Worm (Caenorhabditis elegans) whole organism, L2 larva: ENCODE measurements around the gene cyn-9.

Source experiments
- C34F6.9 ChIP-seq: fragments of 150-350 bp; optimal IDR thresholded peaks from 2 replicates; lab custom pipeline; 2014; ENCODE audit warnings: missing biosample characterization, missing genetic modification characterization
- F13H6.1 ChIP-seq: sonication (generic microtip); optimal IDR thresholded peaks from 2 replicates; lab custom pipeline; 2016; ENCODE audit warnings: missing genetic modification characterization, missing compliant biosample characterization
- Y55F3AM.14 ChIP-seq: fragments of 200-800 bp; sonication (Bioruptor generic); optimal IDR thresholded peaks from 2 replicates; lab custom pipeline; 2018; ENCODE audit warnings: mild to moderate bottlenecking, missing genetic modification characterization, missing compliant biosample characterization
- alr-1 ChIP-seq: fragments of 150-350 bp; optimal IDR thresholded peaks from 2 replicates; lab custom pipeline; 2014; ENCODE audit warnings: missing biosample characterization, missing genetic modification characterization
- aly-2 ChIP-seq: fragments of 150-350 bp; optimal IDR thresholded peaks from 2 replicates; lab custom pipeline; 2014; ENCODE audit warnings: missing biosample characterization, missing genetic modification characterization
- ama-1 ChIP-seq: fragments of 150-350 bp; optimal IDR thresholded peaks from 2 replicates; lab custom pipeline; 2018; ENCODE audit warnings: inconsistent platforms
- ceh-16 ChIP-seq: fragments of 150-350 bp; optimal IDR thresholded peaks from 2 replicates; lab custom pipeline; 2014; ENCODE audit warnings: missing biosample characterization, missing genetic modification characterization
- ceh-82 ChIP-seq: fragments of 150-350 bp; optimal IDR thresholded peaks from 2 replicates; lab custom pipeline; 2014; ENCODE audit warnings: missing biosample characterization, missing genetic modification characterization
- crh-2 ChIP-seq: sonication (generic microtip); optimal IDR thresholded peaks from 2 replicates; lab custom pipeline; 2017; ENCODE audit warnings: missing biosample characterization, missing genetic modification characterization
- dmd-4 ChIP-seq: sonication (generic microtip); optimal IDR thresholded peaks from 2 replicates; lab custom pipeline; 2017; ENCODE audit warnings: missing biosample characterization, missing genetic modification characterization
- egl-27 ChIP-seq: sonication (generic microtip); optimal IDR thresholded peaks from 3 replicates; lab custom pipeline; 2017; ENCODE audit warnings: missing biosample characterization, missing genetic modification reagents, missing genetic modification characterization
- elt-1 ChIP-seq: fragments of 150-350 bp; optimal IDR thresholded peaks from 2 replicates; lab custom pipeline; 2014; ENCODE audit warnings: missing biosample characterization, missing genetic modification characterization
- elt-3 ChIP-seq: sonication (generic microtip); optimal IDR thresholded peaks from 2 replicates; lab custom pipeline; 2017; ENCODE audit warnings: missing biosample characterization, missing genetic modification characterization
- fos-1 ChIP-seq: fragments of 150-350 bp; optimal IDR thresholded peaks from 2 replicates; lab custom pipeline; 2014; ENCODE audit warnings: missing biosample characterization, missing genetic modification characterization
- gmeb-1 ChIP-seq: fragments of 150-350 bp; optimal IDR thresholded peaks from 2 replicates; lab custom pipeline; 2014; ENCODE audit warnings: missing biosample characterization, missing genetic modification characterization
- lin-39 ChIP-seq: fragments of 150-350 bp; optimal IDR thresholded peaks from 2 replicates; lab custom pipeline; 2014; ENCODE audit warnings: missing biosample characterization, missing genetic modification reagents, missing genetic modification characterization
- lsy-2 ChIP-seq, 2 experiments: fragments of 150-350 bp in 1 of 2; sonication (generic microtip) in 1 of 2; optimal IDR thresholded peaks; 2 replicates each; lab custom pipeline; 2014 to 2017; ENCODE audit warnings: missing biosample characterization in 2 of 2, missing genetic modification characterization in 2 of 2
- mab-5 ChIP-seq: fragments of 150-350 bp; optimal IDR thresholded peaks from 2 replicates; lab custom pipeline; 2014; ENCODE audit warnings: missing biosample characterization, missing genetic modification characterization
- mbf-1 ChIP-seq: sonication (generic microtip); optimal IDR thresholded peaks from 2 replicates; lab custom pipeline; 2017; ENCODE audit warnings: missing biosample characterization, missing genetic modification characterization
- mdl-1 ChIP-seq, 2 experiments: fragments of 150-350 bp in 1 of 2; sonication (generic microtip) in 1 of 2; optimal IDR thresholded peaks; 2 replicates each; lab custom pipeline; 2017; ENCODE audit warnings: missing biosample characterization in 2 of 2, missing genetic modification characterization in 2 of 2
- nhr-12 ChIP-seq: fragments of 150-350 bp; optimal IDR thresholded peaks from 2 replicates; lab custom pipeline; 2014; ENCODE audit warnings: missing biosample characterization, missing genetic modification characterization
- nhr-129 ChIP-seq: fragments of 150-350 bp; optimal IDR thresholded peaks from 2 replicates; lab custom pipeline; 2014; ENCODE audit warnings: missing biosample characterization, missing genetic modification characterization
- nhr-23 ChIP-seq: fragments of 150-350 bp; optimal IDR thresholded peaks from 2 replicates; lab custom pipeline; 2014; ENCODE audit warnings: missing biosample characterization, missing genetic modification reagents, missing genetic modification characterization
- nhr-237 ChIP-seq: fragments of 150-350 bp; optimal IDR thresholded peaks from 2 replicates; lab custom pipeline; 2014; ENCODE audit warnings: missing biosample characterization, missing genetic modification characterization
- nhr-77 ChIP-seq: fragments of 150-350 bp; optimal IDR thresholded peaks from 2 replicates; lab custom pipeline; 2014; ENCODE audit warnings: missing biosample characterization, missing genetic modification characterization
- peb-1 ChIP-seq: fragments of 150-350 bp; optimal IDR thresholded peaks from 2 replicates; lab custom pipeline; 2014; ENCODE audit warnings: missing biosample characterization, missing genetic modification characterization
- sem-4 ChIP-seq: fragments of 150-350 bp; optimal IDR thresholded peaks from 2 replicates; lab custom pipeline; 2014; ENCODE audit warnings: missing biosample characterization, missing genetic modification reagents, missing genetic modification characterization
- skn-1 ChIP-seq: sonication (generic microtip); optimal IDR thresholded peaks from 2 replicates; lab custom pipeline; 2017; ENCODE audit warnings: missing biosample characterization, missing genetic modification characterization
- sma-3 ChIP-seq: sonication (generic microtip); optimal IDR thresholded peaks from 2 replicates; lab custom pipeline; 2016; ENCODE audit warnings: missing genetic modification reagents, missing genetic modification characterization, missing compliant biosample characterization
- sma-9 ChIP-seq, 2 experiments: fragments of 150-350 bp in 1 of 2; sonication (generic microtip) in 1 of 2; optimal IDR thresholded peaks; 2 replicates each; lab custom pipeline; 2014 to 2016; ENCODE audit warnings: missing genetic modification characterization in 2 of 2, mild to moderate bottlenecking in 1 of 2, missing biosample characterization in 1 of 2, missing compliant biosample characterization in 1 of 2, missing genetic modification reagents in 1 of 2, moderate library complexity in 1 of 2
- snpc-4 ChIP-seq: fragments of 150-350 bp; optimal IDR thresholded peaks from 2 replicates; lab custom pipeline; 2014; ENCODE audit warnings: missing biosample characterization, missing genetic modification characterization
- unc-39 ChIP-seq: fragments of 150-350 bp; optimal IDR thresholded peaks from 2 replicates; lab custom pipeline; 2014; ENCODE audit warnings: missing biosample characterization, missing genetic modification characterization
- unc-55 ChIP-seq: fragments of 150-350 bp; sonication (generic microtip); optimal IDR thresholded peaks from 3 replicates; lab custom pipeline; 2014; ENCODE audit warnings: missing biosample characterization, missing genetic modification reagents, missing genetic modification characterization
- unc-62 ChIP-seq: fragments of 150-350 bp; optimal IDR thresholded peaks from 2 replicates; lab custom pipeline; 2014; ENCODE audit warnings: missing biosample characterization, missing genetic modification reagents, missing genetic modification characterization
- ztf-1 ChIP-seq: fragments of 200-800 bp; sonication (Bioruptor generic); conservative IDR thresholded peaks from 2 replicates; pipeline ENCODE4 v1.3.6; 2022; ENCODE audit warnings: missing genetic modification characterization, missing compliant biosample characterization
- ztf-11 ChIP-seq: sonication (generic microtip); optimal IDR thresholded peaks from 2 replicates; lab custom pipeline; 2017; ENCODE audit warnings: missing biosample characterization, missing genetic modification characterization
- ztf-4 ChIP-seq: fragments of 150-350 bp; optimal IDR thresholded peaks from 2 replicates; lab custom pipeline; 2014; ENCODE audit warnings: missing biosample characterization, missing genetic modification characterization

Gene cyn-9

DNA sequence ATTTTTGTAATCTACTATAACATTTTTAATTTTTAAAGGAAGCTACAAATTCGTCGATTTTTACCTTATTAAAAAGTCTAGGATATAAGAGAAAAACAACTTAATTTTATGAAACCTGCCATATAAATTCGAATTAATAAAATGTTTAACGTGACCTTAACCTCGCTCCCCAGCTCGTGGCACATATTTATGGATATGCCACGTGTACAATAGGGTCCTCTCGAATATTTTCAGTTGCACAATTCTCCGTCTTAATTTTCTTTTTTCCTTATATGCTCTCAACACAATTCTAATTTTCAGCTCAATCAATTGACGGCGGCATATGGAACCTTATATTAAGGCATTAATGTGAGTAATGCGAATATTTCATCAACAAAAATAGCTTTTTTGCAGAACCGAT is 36.9 kb upstream of the cyn-9 start, which contains the start of gene F34D10.4:
F34D10.4 (plus strand) TSS at position 301 of the 400 bp plus-strand sequence.
- TF ChIP-seq C34F6.9 (tag; lab: Kevin White, UChicago) (no peak), nhr-12 (tag; lab: Kevin White, UChicago) (no peak), sma-9 (GFP tag; optimal IDR thresholded peaks at IDR 0.05; lab: Kevin White, UChicago) (no peak), sma-9 (tag; optimal IDR thresholded peaks at IDR 0.05; lab: Kevin White, UChicago) (no peak), crh-2 (tag; lab: Kevin White, UChicago) (no peak), mdl-1 (tag; optimal IDR thresholded peaks at IDR 0.05; lab: Kevin White, UChicago) (no peak), nhr-77 (tag; lab: Kevin White, UChicago) (no peak), mab-5 (tag; lab: Kevin White, UChicago) (no peak), elt-3 (no peak), peb-1 (no peak), elt-1 (tag; lab: Kevin White, UChicago) (no peak), ceh-16 (no peak), ztf-11 (tag; lab: Kevin White, UChicago) (no peak), skn-1 (no peak), unc-55 (GFP tag; lab: Kevin White, UChicago) (no peak), Y55F3AM.14 (GFP tag; lab: Kevin White, UChicago) (no peak), nhr-23 (no peak), fos-1 (tag; lab: Kevin White, UChicago) (no peak), dmd-4 (tag; lab: Kevin White, UChicago) (no peak), unc-39 (tag; lab: Kevin White, UChicago) (no peak), ama-1 (lab: Kevin White, UChicago) (no peak)

ce11 chrIII:3735509-3736255 is 36.2 kb upstream of the cyn-9 start:
- no peak for TF ChIP-seq snpc-4 (tag; lab: Kevin White, UChicago)
- peak; percentile 20 for TF ChIP-seq C34F6.9 (tag; lab: Kevin White, UChicago)
- peak; percentile 20 for TF ChIP-seq nhr-129
- peak in 1 of 2 experiments; percentile 21 for TF ChIP-seq lsy-2 (tag; optimal IDR thresholded peaks at IDR 0.05; lab: Kevin White, UChicago)
- peak; percentile 80 for TF ChIP-seq ama-1 (lab: Kevin White, UChicago)

DNA sequence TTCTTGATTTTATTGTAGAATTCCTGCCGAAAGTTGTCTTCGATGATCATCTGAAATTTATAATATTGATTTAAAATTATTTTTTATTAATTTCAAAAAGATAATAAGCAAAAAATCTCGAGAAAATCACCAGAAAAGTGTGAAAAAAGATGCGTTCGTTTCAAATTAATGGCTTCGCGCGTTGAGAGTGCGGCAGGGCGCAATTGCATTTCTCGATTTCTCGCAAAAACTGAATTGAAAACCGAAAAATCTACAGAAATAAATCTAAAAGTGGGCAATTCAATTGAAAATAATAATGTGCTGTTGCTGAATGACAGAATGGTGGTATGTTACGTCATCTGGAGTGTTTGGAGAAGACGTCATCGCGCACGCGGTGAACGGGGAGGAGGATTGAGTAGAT is 35.5 kb upstream of the cyn-9 start, which contains the start of gene evl-18:
evl-18 (minus strand) TSS at position 50 of the 400 bp plus-strand sequence.
- TF ChIP-seq nhr-237 (tag; lab: Kevin White, UChicago) (no peak), unc-55 (GFP tag; lab: Kevin White, UChicago) (peak; percentile 43), nhr-129 (peak; percentile 9), crh-2 (tag; lab: Kevin White, UChicago) (no peak), mbf-1 (tag; lab: Kevin White, UChicago) (no peak), lsy-2 (tag; optimal IDR thresholded peaks at IDR 0.05; lab: Kevin White, UChicago) (peak in 1 of 2 experiments; percentile 30), snpc-4 (tag; lab: Kevin White, UChicago) (no peak), unc-62 (GFP tag; lab: Kevin White, UChicago) (no peak), lin-39 (tag; lab: Kevin White, UChicago) (no peak), nhr-12 (tag; lab: Kevin White, UChicago) (no peak), sem-4 (tag; lab: Kevin White, UChicago) (no peak), elt-1 (tag; lab: Kevin White, UChicago) (no peak), sma-3 (GFP tag; lab: Kevin White, UChicago) (no peak), C34F6.9 (tag; lab: Kevin White, UChicago) (peak; percentile 49), mab-5 (tag; lab: Kevin White, UChicago) (no peak), F13H6.1 (tag; lab: Kevin White, UChicago) (no peak), sma-9 (GFP tag; optimal IDR thresholded peaks at IDR 0.05; lab: Kevin White, UChicago) (no peak), sma-9 (tag; optimal IDR thresholded peaks at IDR 0.05; lab: Kevin White, UChicago) (no peak), mdl-1 (tag; optimal IDR thresholded peaks at IDR 0.05; lab: Kevin White, UChicago) (no peak), gmeb-1 (tag; lab: Kevin White, UChicago) (peak; percentile 38), aly-2 (tag; lab: Kevin White, UChicago) (no peak)

DNA sequence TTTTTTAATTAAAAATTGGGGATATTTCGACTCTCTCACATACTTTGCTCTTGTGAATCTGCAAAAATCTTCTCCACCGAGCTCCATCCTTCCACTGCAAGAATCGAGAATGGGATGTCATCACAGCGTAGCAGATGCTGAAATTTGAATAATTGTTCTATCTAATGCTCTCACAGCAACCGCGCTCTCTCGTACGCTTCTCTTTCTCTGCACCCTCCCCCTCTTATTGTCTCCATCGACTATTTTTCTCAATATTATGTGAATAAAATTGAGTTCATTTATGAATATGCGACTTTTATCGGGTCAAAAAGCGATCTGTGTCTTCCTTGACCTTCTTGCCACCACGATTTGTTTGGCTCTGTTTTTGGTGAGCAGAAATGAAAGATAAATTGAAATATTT is 34.6 kb upstream of the cyn-9 start, which contains the start of gene F34D10.3:
F34D10.3 (plus strand) TSS at position 249 of the 400 bp plus-strand sequence.
- no peak for TF ChIP-seq snpc-4 (tag; lab: Kevin White, UChicago)
- TF ChIP-seq lsy-2 (tag; optimal IDR thresholded peaks at IDR 0.05; lab: Kevin White, UChicago): peak in 1 of 2 experiments; percentile 3
- peak; percentile 30 for TF ChIP-seq C34F6.9 (tag; lab: Kevin White, UChicago)
- no peak for TF ChIP-seq mbf-1 (tag; lab: Kevin White, UChicago)
- TF ChIP-seq skn-1: no peak
- no peak for TF ChIP-seq ztf-1 (GFP tag; lab: Robert Waterston, UW)
- TF ChIP-seq unc-55 (GFP tag; lab: Kevin White, UChicago): peak; percentile 53
- no peak for TF ChIP-seq egl-27 (tag; lab: Kevin White, UChicago)
- TF ChIP-seq ztf-4 (tag; lab: Kevin White, UChicago): no peak
- TF ChIP-seq Y55F3AM.14 (GFP tag; lab: Kevin White, UChicago): no peak
- TF ChIP-seq nhr-12 (tag; lab: Kevin White, UChicago): no peak
- no peak for TF ChIP-seq fos-1 (tag; lab: Kevin White, UChicago)
- peak; percentile 16 for TF ChIP-seq nhr-129
- TF ChIP-seq sma-9 (GFP tag; optimal IDR thresholded peaks at IDR 0.05; lab: Kevin White, UChicago): no peak
- TF ChIP-seq sma-9 (tag; optimal IDR thresholded peaks at IDR 0.05; lab: Kevin White, UChicago): no peak
- no peak for TF ChIP-seq alr-1 (tag; lab: Kevin White, UChicago)
- TF ChIP-seq ceh-82 (tag; lab: Kevin White, UChicago): no peak
